Fruit fly (Drosophila melanogaster): ENCODE results near the gene Adss.

DNA sequence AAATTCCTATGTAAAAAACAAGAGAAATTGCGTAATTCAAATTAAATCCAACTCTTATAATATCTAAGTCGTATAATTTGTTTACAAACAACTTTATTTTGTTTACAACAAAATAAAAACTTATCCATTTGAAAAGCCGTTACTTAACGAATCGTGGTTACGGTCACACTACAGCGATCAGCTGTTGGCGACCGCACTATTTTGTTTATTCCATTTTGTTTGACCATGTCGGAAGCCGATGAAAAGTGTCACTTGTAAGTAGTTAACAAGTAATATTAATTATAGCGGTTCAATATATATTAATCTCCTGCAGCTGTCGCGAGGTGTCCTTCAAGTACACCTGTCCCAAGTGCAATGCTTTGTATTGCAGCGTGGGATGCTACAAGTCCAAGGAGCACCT, 583 bp upstream of the Adss start, which contains the start of gene CG31223:
- TF ChIP-seq pan (optimal IDR thresholded peaks at IDR 0.05), result no peak
- no peak for TF ChIP-seq CG32264 (GFP tag; optimal IDR thresholded peaks at IDR 0.05)

Data from whole organism, wandering third instar larva.